Worm (Caenorhabditis elegans): ENCODE results near the gene F38B6.3.

DNA sequence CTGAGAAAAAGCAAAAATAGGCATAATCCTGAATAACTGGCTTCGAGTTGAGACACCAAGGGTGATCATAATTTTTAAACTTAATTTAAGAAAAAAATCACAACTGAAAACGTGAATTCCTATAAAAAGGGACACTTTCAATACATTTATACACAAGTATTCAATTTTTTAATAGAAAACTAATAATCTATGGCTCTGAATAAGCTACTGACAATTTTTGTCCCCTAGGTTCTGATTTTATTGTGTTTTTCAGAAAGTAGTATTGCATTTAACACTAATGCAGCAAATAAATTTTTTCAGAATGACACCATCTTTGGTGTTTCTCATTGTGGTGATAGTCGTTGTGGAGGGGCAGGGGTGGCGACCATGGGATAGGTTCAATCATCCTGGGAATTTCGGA, 19.8 kb downstream of the F38B6.3 start, which contains the start of gene nas-11:
- no peak for TF ChIP-seq tbx-2 (tag; optimal IDR thresholded peaks at IDR 0.05)
- TF ChIP-seq nhr-232 (tag; optimal IDR thresholded peaks at IDR 0.05) = no peak
- TF ChIP-seq hlh-13 (GFP tag; optimal IDR thresholded peaks at IDR 0.05) = no peak
- TF ChIP-seq ama-1 (optimal IDR thresholded peaks at IDR 0.05) = no peak
- TF ChIP-seq ceh-9 (tag; optimal IDR thresholded peaks at IDR 0.05) = no peak
- no peak for TF ChIP-seq fkh-10 (GFP tag; optimal IDR thresholded peaks at IDR 0.05)

All from whole organism, late embryonic.